Worm (Caenorhabditis elegans): ENCODE data around the gene C30G7.5.

Gene C30G7.5

ce11 chrV:14991489-14991888 lies 37.0 kb upstream of the C30G7.5 start:
- TF ChIP-seq tbx-8 (GFP tag; optimal IDR thresholded peaks at IDR 0.05) (no peak), mls-2 (tag; optimal IDR thresholded peaks at IDR 0.05) (no peak), mab-5 (tag; optimal IDR thresholded peaks at IDR 0.05) (no peak), sem-2 (GFP tag; optimal IDR thresholded peaks at IDR 0.05) (no peak), ceh-83 (GFP tag; optimal IDR thresholded peaks at IDR 0.05) (no peak), cnd-1 (tag; optimal IDR thresholded peaks at IDR 0.05) (no peak), hlh-1 (tag; optimal IDR thresholded peaks at IDR 0.05) (no peak), elt-1 (tag; optimal IDR thresholded peaks at IDR 0.05; ENCODE audit: borderline replicate concordance, insufficient read depth) (no peak), mep-1 (tag; optimal IDR thresholded peaks at IDR 0.05) (no peak), unc-39 (tag; optimal IDR thresholded peaks at IDR 0.05) (no peak), nhr-2 (tag; optimal IDR thresholded peaks at IDR 0.05) (no peak), nhr-28 (tag; optimal IDR thresholded peaks at IDR 0.05) (no peak), nhr-12 (tag; optimal IDR thresholded peaks at IDR 0.05) (no peak)

- TF ChIP-seq lin-32 (GFP tag; optimal IDR thresholded peaks at IDR 0.05) (no peak), lsy-2 (tag; optimal IDR thresholded peaks at IDR 0.05) (peak; percentile 11), hlh-1 (tag; optimal IDR thresholded peaks at IDR 0.05) (no peak), nhr-76 (tag; optimal IDR thresholded peaks at IDR 0.05) (no peak), mep-1 (tag; optimal IDR thresholded peaks at IDR 0.05) (peak; percentile 28), mls-2 (tag; optimal IDR thresholded peaks at IDR 0.05) (no peak), zip-8 (tag; optimal IDR thresholded peaks at IDR 0.05) (no peak)
Observed at ce11 chrV:14990843-14991242, 36.3 kb upstream of the C30G7.5 start, which contains the start of the genes cdt-2 and T01C3.2. Gene cdt-2, minus strand, starts transcription at chrV:14991126. Gene T01C3.2, plus strand, starts transcription at chrV:14991168.

- TF ChIP-seq nhr-12 (tag; optimal IDR thresholded peaks at IDR 0.05) (no peak), sptf-1 (tag; optimal IDR thresholded peaks at IDR 0.05) (no peak), pha-4 (tag; optimal IDR thresholded peaks at IDR 0.05) (no peak), tbx-8 (GFP tag; optimal IDR thresholded peaks at IDR 0.05) (no peak), nhr-237 (tag; optimal IDR thresholded peaks at IDR 0.05) (no peak), nhr-2 (tag; optimal IDR thresholded peaks at IDR 0.05) (no peak), unc-120 (tag; optimal IDR thresholded peaks at IDR 0.05; ENCODE audit: poor library complexity, severe bottlenecking) (no peak), mab-5 (tag; optimal IDR thresholded peaks at IDR 0.05) (no peak), sem-2 (GFP tag; optimal IDR thresholded peaks at IDR 0.05) (no peak), zip-8 (tag; optimal IDR thresholded peaks at IDR 0.05) (no peak), unc-39 (tag; optimal IDR thresholded peaks at IDR 0.05) (no peak)
Observed at ce11 chrV:14984593-14984992, 30.1 kb upstream of the C30G7.5 start, which contains the start of gene F02D8.4. Gene F02D8.4, plus strand, starts transcription at chrV:14984893.

DNA sequence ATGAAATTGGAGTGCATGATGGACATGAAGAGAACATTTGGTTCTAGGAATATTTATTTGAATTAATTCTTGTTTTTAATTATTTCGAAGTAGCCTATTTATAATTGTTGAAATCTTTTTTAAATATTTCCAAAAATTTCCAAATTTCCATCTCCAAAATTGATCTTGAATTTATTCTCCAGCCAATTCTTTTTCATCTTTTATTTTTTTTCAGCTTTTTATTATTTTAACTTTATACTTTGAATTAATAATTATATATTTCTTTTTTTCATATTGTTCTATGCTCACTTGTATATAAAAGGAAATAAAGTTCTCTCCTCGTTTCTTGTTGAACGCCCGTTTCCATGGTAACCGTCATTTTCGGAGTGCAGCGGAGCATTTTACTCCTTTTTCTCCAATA lies 25.4 kb upstream of the C30G7.5 start, which contains the start of gene xbx-1:
Gene xbx-1 (plus strand): TSS at position 301 of the 400 bp plus-strand sequence.
- no peak for TF ChIP-seq cnd-1 (tag; optimal IDR thresholded peaks at IDR 0.05)

- TF ChIP-seq flh-1 (GFP tag; optimal IDR thresholded peaks at IDR 0.05) (no peak), sptf-1 (tag; optimal IDR thresholded peaks at IDR 0.05) (no peak), zip-8 (tag; optimal IDR thresholded peaks at IDR 0.05) (no peak), drap-1 (GFP tag; optimal IDR thresholded peaks at IDR 0.05) (no peak), mab-5 (tag; optimal IDR thresholded peaks at IDR 0.05) (no peak), M03D4.4 (tag; optimal IDR thresholded peaks at IDR 0.05) (no peak), unc-39 (tag; optimal IDR thresholded peaks at IDR 0.05) (no peak), lin-32 (GFP tag; optimal IDR thresholded peaks at IDR 0.05) (no peak), nhr-12 (tag; optimal IDR thresholded peaks at IDR 0.05) (no peak), snpc-4 (tag; optimal IDR thresholded peaks at IDR 0.05) (no peak), ztf-11 (tag; optimal IDR thresholded peaks at IDR 0.05) (no peak), mep-1 (tag; optimal IDR thresholded peaks at IDR 0.05) (no peak)
Observed at ce11 chrV:14978205-14978751, 23.7 kb upstream of the C30G7.5 start, which contains the start of the genes grd-12 and F02D8.1. Gene grd-12, plus strand, starts transcription at chrV:14978505. Gene F02D8.1, minus strand, starts transcription at chrV:14978701.

ce11 chrV:14971136-14971535 lies 16.6 kb upstream of the C30G7.5 start, which contains the start of gene nlp-59:
Gene nlp-59, plus strand, starts transcription at chrV:14971436.
- no peak for TF ChIP-seq lsy-2 (tag; optimal IDR thresholded peaks at IDR 0.05)
- no peak for TF ChIP-seq nhr-28 (tag; optimal IDR thresholded peaks at IDR 0.05)

- TF ChIP-seq ces-1 (GFP tag; optimal IDR thresholded peaks at IDR 0.05) (no peak), snpc-4 (tag; optimal IDR thresholded peaks at IDR 0.05) (no peak), hlh-1 (tag; optimal IDR thresholded peaks at IDR 0.05) (no peak), mep-1 (tag; optimal IDR thresholded peaks at IDR 0.05) (no peak), pha-4 (tag; optimal IDR thresholded peaks at IDR 0.05) (no peak), nhr-237 (tag; optimal IDR thresholded peaks at IDR 0.05) (no peak), lin-32 (GFP tag; optimal IDR thresholded peaks at IDR 0.05) (no peak), unc-120 (tag; optimal IDR thresholded peaks at IDR 0.05; ENCODE audit: poor library complexity, severe bottlenecking) (no peak), nhr-12 (tag; optimal IDR thresholded peaks at IDR 0.05) (no peak), bed-3 (GFP tag; optimal IDR thresholded peaks at IDR 0.05) (no peak), mls-2 (tag; optimal IDR thresholded peaks at IDR 0.05) (no peak), ceh-43 (GFP tag; optimal IDR thresholded peaks at IDR 0.05) (no peak), flh-1 (GFP tag; optimal IDR thresholded peaks at IDR 0.05) (no peak), nhr-76 (tag; optimal IDR thresholded peaks at IDR 0.05) (no peak), elt-3 (tag; optimal IDR thresholded peaks at IDR 0.05) (no peak), lsy-2 (tag; optimal IDR thresholded peaks at IDR 0.05) (no peak)
Observed at ce11 chrV:14955676-14956075, 1.1 kb upstream of the C30G7.5 start, which contains the start of gene F02D8.9. Gene F02D8.9, minus strand, starts transcription at chrV:14955776.

All from whole organism, mixed stage, embryonic.